Worm (Caenorhabditis elegans): ENCODE results near the gene ugt-32.

DNA sequence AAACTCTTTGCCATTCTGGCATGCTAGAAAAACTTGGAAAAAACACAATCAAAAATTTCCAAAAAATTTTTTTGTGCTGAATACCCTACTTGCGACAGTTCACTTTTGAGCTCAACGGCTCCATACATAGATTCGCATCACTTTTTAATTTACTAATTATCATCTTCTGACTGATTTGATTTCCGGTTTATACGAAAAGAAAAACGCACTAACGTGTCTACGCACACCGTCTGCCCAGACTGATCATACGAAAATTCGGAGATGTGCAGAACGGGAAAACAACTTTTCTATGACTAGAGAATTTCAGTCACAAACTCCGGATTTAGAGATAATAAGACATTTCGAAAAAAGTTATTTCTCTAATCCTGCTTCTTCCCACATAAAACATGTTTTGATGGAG, 40.7 kb upstream of the ugt-32 start:
- TF ChIP-seq blmp-1 (tag; optimal IDR thresholded peaks at IDR 0.05) (no peak), snpc-4 (tag; optimal IDR thresholded peaks at IDR 0.05) (no peak), lin-13 (GFP tag; optimal IDR thresholded peaks at IDR 0.05) (no peak)
